Worm (Caenorhabditis elegans) whole organism, young adult: ENCODE results near the gene dmd-7.
A peak's percentile ranks its signal among the peaks of the same experiment; 100 is the strongest.

Source experiments
- C06A6.2 ChIP-seq: fragments of 200-800 bp; sonication (Bioruptor generic); conservative IDR thresholded peaks from 2 replicates; pipeline ENCODE4 v1.3.6; 2022; ENCODE audit warnings: missing genetic modification characterization, missing compliant biosample characterization
- D2030.7 ChIP-seq: fragments of 200-800 bp; sonication (Bioruptor generic); IDR thresholded peaks from 2 replicates; pipeline ENCODE4 v1.3.6; 2022; ENCODE audit warnings: missing genetic modification reagents, missing genetic modification characterization, missing compliant biosample characterization
- F23B12.7 ChIP-seq: sonication (generic microtip); optimal IDR thresholded peaks from 2 replicates; lab custom pipeline; 2017; ENCODE audit warnings: missing genetic modification characterization, mild to moderate bottlenecking, missing compliant biosample characterization, antibody characterized with exemption, moderate library complexity; ENCODE audit not compliant: insufficient read depth
- F33H1.4 ChIP-seq: fragments of 200-800 bp; sonication (Bioruptor generic); IDR thresholded peaks from 2 replicates; pipeline ENCODE4 v1.3.6; 2022; ENCODE audit warnings: missing genetic modification reagents, missing genetic modification characterization, missing compliant biosample characterization
- F37B4.10 ChIP-seq: fragments of 200-800 bp; sonication (Bioruptor generic); IDR thresholded peaks from 2 replicates; pipeline ENCODE4 v1.3.6; 2022; ENCODE audit warnings: missing genetic modification characterization, missing compliant biosample characterization
- T26A5.8 ChIP-seq: sonication (generic microtip); optimal IDR thresholded peaks from 2 replicates; lab custom pipeline; 2016; ENCODE audit warnings: missing genetic modification characterization, missing compliant biosample characterization
- Y67H2A.10 ChIP-seq: fragments of 200-800 bp; sonication (Bioruptor generic); conservative IDR thresholded peaks from 2 replicates; pipeline ENCODE4 v1.3.6; 2022; ENCODE audit warnings: missing genetic modification reagents, missing genetic modification characterization, missing compliant biosample characterization
- ZK185.1 ChIP-seq: sonication (generic microtip); optimal IDR thresholded peaks from 2 replicates; lab custom pipeline; 2016; ENCODE audit warnings: mild to moderate bottlenecking, missing genetic modification characterization, missing compliant biosample characterization; ENCODE audit not compliant: poor library complexity, severe bottlenecking
- atf-7 ChIP-seq: sonication (generic microtip); optimal IDR thresholded peaks from 2 replicates; lab custom pipeline; 2017; ENCODE audit warnings: mild to moderate bottlenecking, missing genetic modification characterization, missing compliant biosample characterization
- attf-3 ChIP-seq: fragments of 200-800 bp; sonication (Bioruptor generic); conservative IDR thresholded peaks from 2 replicates; pipeline ENCODE4 v1.3.6; 2022; ENCODE audit warnings: missing genetic modification reagents, missing genetic modification characterization, missing compliant biosample characterization
- cebp-1 ChIP-seq, 2 experiments: fragments of 200-800 bp in 1 of 2; sonication (Bioruptor generic) in 1 of 2; sonication (generic microtip) in 1 of 2; IDR thresholded peaks in 1 of 2; optimal IDR thresholded peaks in 1 of 2; 2 replicates each; pipeline versions ENCODE4 v1.3.6 to Lab custom; 2017 to 2022; ENCODE audit warnings: missing compliant biosample characterization in 2 of 2, missing genetic modification characterization in 2 of 2, mild to moderate bottlenecking in 1 of 2, missing genetic modification reagents in 1 of 2, moderate library complexity in 1 of 2
- ceh-27 ChIP-seq: fragments of 200-800 bp; sonication (Bioruptor generic); optimal IDR thresholded peaks from 2 replicates; lab custom pipeline; 2018; ENCODE audit warnings: mild to moderate bottlenecking, missing genetic modification characterization, moderate library complexity, missing compliant biosample characterization
- ceh-91 ChIP-seq: fragments of 200-800 bp; sonication (Bioruptor generic); IDR thresholded peaks from 2 replicates; pipeline ENCODE4 v1.3.6; 2022; ENCODE audit warnings: missing genetic modification reagents, missing genetic modification characterization, missing compliant biosample characterization
- chd-7 ChIP-seq: sonication (generic microtip); optimal IDR thresholded peaks from 2 replicates; lab custom pipeline; 2016; ENCODE audit warnings: mild to moderate bottlenecking, missing genetic modification characterization, moderate library complexity, missing compliant biosample characterization
- dox-1 ChIP-seq: fragments of 200-800 bp; sonication (Bioruptor generic); IDR thresholded peaks from 2 replicates; pipeline ENCODE4 v1.3.6; 2022; ENCODE audit warnings: missing genetic modification reagents, missing genetic modification characterization, missing compliant biosample characterization
- egl-44 ChIP-seq: fragments of 200-800 bp; sonication (Bioruptor generic); IDR thresholded peaks from 2 replicates; pipeline ENCODE4 v1.3.6; 2022; ENCODE audit warnings: missing genetic modification reagents, missing genetic modification characterization, missing compliant biosample characterization
- ets-4 ChIP-seq: fragments of 200-800 bp; sonication (Bioruptor generic); optimal IDR thresholded peaks from 2 replicates; lab custom pipeline; 2018; ENCODE audit warnings: mild to moderate bottlenecking, missing genetic modification characterization, missing compliant biosample characterization
- gei-17 ChIP-seq: fragments of 200-800 bp; sonication (Bioruptor generic); optimal IDR thresholded peaks from 2 replicates; lab custom pipeline; 2018; ENCODE audit warnings: mild to moderate bottlenecking, missing genetic modification characterization, missing compliant biosample characterization
- hlh-12 ChIP-seq: sonication (generic microtip); optimal IDR thresholded peaks from 2 replicates; lab custom pipeline; 2016; ENCODE audit warnings: missing genetic modification characterization, missing compliant biosample characterization
- hlh-26 ChIP-seq: fragments of 200-800 bp; sonication (Bioruptor generic); conservative IDR thresholded peaks from 2 replicates; pipeline ENCODE4 v1.3.6; 2022; ENCODE audit warnings: missing genetic modification reagents, missing genetic modification characterization, missing compliant biosample characterization
- hmg-1.2 ChIP-seq: fragments of 200-800 bp; sonication (Bioruptor generic); IDR thresholded peaks from 2 replicates; pipeline ENCODE4 v1.3.6; 2022; ENCODE audit warnings: missing genetic modification reagents, missing genetic modification characterization, missing compliant biosample characterization
- hrde-1 ChIP-seq: sonication (generic microtip); optimal IDR thresholded peaks from 2 replicates; lab custom pipeline; 2016; ENCODE audit warnings: missing genetic modification characterization, mild to moderate bottlenecking, missing compliant biosample characterization, moderate library complexity, missing genotype, missing genetic modification reagents, borderline replicate concordance
- let-607 ChIP-seq, 2 experiments: fragments of 200-800 bp in 1 of 2; sonication (Bioruptor generic) in 1 of 2; sonication (generic microtip) in 1 of 2; optimal IDR thresholded peaks; 2 replicates each; lab custom pipeline; 2016 to 2018; ENCODE audit warnings: mild to moderate bottlenecking in 2 of 2, missing compliant biosample characterization in 2 of 2, missing genetic modification characterization in 2 of 2, moderate library complexity in 2 of 2, missing genotype in 1 of 2
- lin-40 ChIP-seq: sonication (generic microtip); optimal IDR thresholded peaks from 2 replicates; lab custom pipeline; 2016; ENCODE audit warnings: missing genetic modification characterization, mild to moderate bottlenecking, missing compliant biosample characterization, missing genotype, missing genetic modification reagents
- lsy-27 ChIP-seq: sonication (generic microtip); optimal IDR thresholded peaks from 2 replicates; lab custom pipeline; 2017; ENCODE audit warnings: missing genetic modification characterization, mild to moderate bottlenecking, missing compliant biosample characterization, antibody characterized with exemption, missing genotype, borderline replicate concordance; ENCODE audit not compliant: insufficient read depth
- nfyb-1 ChIP-seq: fragments of 200-800 bp; sonication (Bioruptor generic); IDR thresholded peaks from 2 replicates; pipeline ENCODE4 v1.3.6; 2022; ENCODE audit warnings: missing genetic modification reagents, missing genetic modification characterization, missing compliant biosample characterization
- nhr-179 ChIP-seq: sonication (generic microtip); optimal IDR thresholded peaks from 2 replicates; lab custom pipeline; 2016; ENCODE audit warnings: mild to moderate bottlenecking, missing genetic modification characterization, missing compliant biosample characterization
- nhr-80 ChIP-seq: sonication (generic microtip); optimal IDR thresholded peaks from 2 replicates; lab custom pipeline; 2016; ENCODE audit warnings: missing genetic modification characterization, missing compliant biosample characterization
- nhr-90 ChIP-seq: sonication (generic microtip); optimal IDR thresholded peaks from 2 replicates; lab custom pipeline; 2016; ENCODE audit warnings: missing genotype, mild to moderate bottlenecking, missing genetic modification characterization, missing compliant biosample characterization
- repo-1 ChIP-seq: sonication (generic microtip); optimal IDR thresholded peaks from 2 replicates; lab custom pipeline; 2017; ENCODE audit warnings: mild to moderate bottlenecking, missing genetic modification characterization, missing compliant biosample characterization
- sptf-2 ChIP-seq: fragments of 200-800 bp; sonication (Bioruptor generic); optimal IDR thresholded peaks from 2 replicates; lab custom pipeline; 2018; ENCODE audit warnings: mild to moderate bottlenecking, missing genetic modification characterization, missing compliant biosample characterization
- tbp1 ChIP-seq: fragments of 200-800 bp; sonication (Bioruptor generic); optimal IDR thresholded peaks from 2 replicates; lab custom pipeline; 2018; ENCODE audit warnings: mild to moderate bottlenecking, missing genetic modification characterization, missing compliant biosample characterization
- unc-62 ChIP-seq: fragments of 150-350 bp; optimal IDR thresholded peaks from 2 replicates; lab custom pipeline; 2014; ENCODE audit warnings: missing biosample characterization, missing genetic modification reagents, missing genetic modification characterization
- zfh-2 ChIP-seq: fragments of 200-800 bp; sonication (Bioruptor generic); conservative IDR thresholded peaks from 2 replicates; pipeline ENCODE4 v1.3.6; 2022; ENCODE audit warnings: missing genetic modification reagents, missing genetic modification characterization, missing compliant biosample characterization
- zim-3 ChIP-seq: sonication (generic microtip); optimal IDR thresholded peaks from 2 replicates; lab custom pipeline; 2017; ENCODE audit warnings: mild to moderate bottlenecking, missing genetic modification characterization, moderate library complexity, missing compliant biosample characterization
- ztf-18 ChIP-seq: sonication (generic microtip); optimal IDR thresholded peaks from 2 replicates; lab custom pipeline; 2016; ENCODE audit warnings: missing genotype, mild to moderate bottlenecking, missing genetic modification characterization, missing compliant biosample characterization
- ztf-22 ChIP-seq: fragments of 200-800 bp; sonication (Bioruptor generic); optimal IDR thresholded peaks from 2 replicates; lab custom pipeline; 2018; ENCODE audit warnings: mild to moderate bottlenecking, missing genetic modification characterization, moderate library complexity, missing compliant biosample characterization
- ztf-26 ChIP-seq: sonication (generic microtip); optimal IDR thresholded peaks from 2 replicates; lab custom pipeline; 2017; ENCODE audit warnings: missing genetic modification characterization, missing compliant biosample characterization

Gene dmd-7

ce11 chrV:6268526-6268925, 21.8 kb downstream of the dmd-7 start:
- no peak for TF ChIP-seq cebp-1 (GFP tag; IDR thresholded peaks at IDR 0.05; lab: Robert Waterston, UW)
- TF ChIP-seq cebp-1 (tag; optimal IDR thresholded peaks at IDR 0.05; lab: Kevin White, UChicago): peak; percentile 41
- TF ChIP-seq repo-1 (tag; lab: Kevin White, UChicago): no peak
- no peak for TF ChIP-seq T26A5.8 (tag; lab: Kevin White, UChicago)

ce11 chrV:6268961-6269360, 22.2 kb downstream of the dmd-7 start:
- peak; percentile 20 for TF ChIP-seq nhr-80 (tag; lab: Kevin White, UChicago)
- no peak for TF ChIP-seq Y67H2A.10 (GFP tag; lab: Robert Waterston, UW)
- TF ChIP-seq ets-4: no peak
- no peak for TF ChIP-seq F37B4.10

- TF ChIP-seq attf-3: no peak
- no peak for TF ChIP-seq unc-62
- no peak for TF ChIP-seq cebp-1 (GFP tag; IDR thresholded peaks at IDR 0.05; lab: Robert Waterston, UW)
- no peak for TF ChIP-seq cebp-1 (tag; optimal IDR thresholded peaks at IDR 0.05; lab: Kevin White, UChicago)
- no peak for TF ChIP-seq zim-3 (tag; lab: Kevin White, UChicago)
- TF ChIP-seq ztf-22 (GFP tag; lab: Kevin White, UChicago): no peak
- TF ChIP-seq ceh-27 (GFP tag; lab: Kevin White, UChicago): no peak
- TF ChIP-seq nhr-179 (tag; lab: Kevin White, UChicago): no peak
- TF ChIP-seq C06A6.2: no peak
- TF ChIP-seq sptf-2 (GFP tag; lab: Kevin White, UChicago): no peak
- TF ChIP-seq hlh-26 (GFP tag; lab: Robert Waterston, UW): no peak
- TF ChIP-seq, all 124 proteins: peak for 0
Observed at ce11 chrV:6270097-6270496, 23.4 kb downstream of the dmd-7 start.

ce11 chrV:6270552-6270951, 23.8 kb downstream of the dmd-7 start, which contains the start of gene F31F7.2:
Gene F31F7.2 (plus strand): TSS chrV:6270852.
- TF ChIP-seq F23B12.7 (tag; lab: Kevin White, UChicago): no peak

ce11 chrV:6275209-6275608, 28.5 kb downstream of the dmd-7 start:
- TF ChIP-seq nhr-80 (tag; lab: Kevin White, UChicago) (peak; percentile 93), chd-7 (tag; lab: Kevin White, UChicago) (no peak), lsy-27 (tag; lab: Kevin White, UChicago) (no peak), ceh-91 (GFP tag; lab: Robert Waterston, UW) (no peak), dox-1 (peak; percentile 54; the same call in 1 of the 2 replicates), cebp-1 (GFP tag; IDR thresholded peaks at IDR 0.05; lab: Robert Waterston, UW) (no peak), cebp-1 (tag; optimal IDR thresholded peaks at IDR 0.05; lab: Kevin White, UChicago) (peak; percentile 57), nhr-90 (tag; lab: Kevin White, UChicago) (peak; percentile 34), atf-7 (tag; lab: Kevin White, UChicago) (peak; percentile 37), tbp1 (GFP tag; lab: Kevin White, UChicago) (peak; percentile 24), nfyb-1 (GFP tag; lab: Robert Waterston, UW) (peak; percentile 49; the same call in 1 of the 2 replicates), ets-4 (peak; percentile 63), ztf-22 (GFP tag; lab: Kevin White, UChicago) (peak; percentile 49), let-607 (tag; optimal IDR thresholded peaks at IDR 0.05; lab: Kevin White, UChicago) (peak in 1 of 2 experiments; percentile 17), hmg-1.2 (0 out of 2 replicates have a peak, but pooled peaks have one; percentile 14), F33H1.4 (no peak)

- no peak for TF ChIP-seq lsy-27 (tag; lab: Kevin White, UChicago)
- TF ChIP-seq zfh-2: no peak
- peak; percentile 30 for TF ChIP-seq lin-40 (tag; lab: Kevin White, UChicago)
- TF ChIP-seq egl-44 (GFP tag; lab: Robert Waterston, UW): 0 out of 2 replicates have a peak, but pooled peaks have one; percentile 40
- TF ChIP-seq ztf-26 (tag; lab: Kevin White, UChicago): peak; percentile 19
- TF ChIP-seq hrde-1 (tag; lab: Kevin White, UChicago): no peak
- peak; percentile 18 for TF ChIP-seq ztf-18 (tag; lab: Kevin White, UChicago)
- TF ChIP-seq hlh-26 (GFP tag; lab: Robert Waterston, UW): no peak
- peak; percentile 36 for TF ChIP-seq ZK185.1 (tag; lab: Kevin White, UChicago)
- no peak for TF ChIP-seq hlh-12 (tag; lab: Kevin White, UChicago)
- no peak for TF ChIP-seq gei-17
- peak; percentile 98 for TF ChIP-seq nhr-80 (tag; lab: Kevin White, UChicago)
- no peak for TF ChIP-seq D2030.7 (GFP tag; lab: Robert Waterston, UW)
Observed at ce11 chrV:6276205-6276604, 29.5 kb downstream of the dmd-7 start, which contains the start of gene F31F7.1. Gene F31F7.1 (plus strand): TSS chrV:6276439.
